Worm (Caenorhabditis elegans): Measurements from ENCODE around the gene C25F9.4.

The C25F9.4 gene

DNA sequence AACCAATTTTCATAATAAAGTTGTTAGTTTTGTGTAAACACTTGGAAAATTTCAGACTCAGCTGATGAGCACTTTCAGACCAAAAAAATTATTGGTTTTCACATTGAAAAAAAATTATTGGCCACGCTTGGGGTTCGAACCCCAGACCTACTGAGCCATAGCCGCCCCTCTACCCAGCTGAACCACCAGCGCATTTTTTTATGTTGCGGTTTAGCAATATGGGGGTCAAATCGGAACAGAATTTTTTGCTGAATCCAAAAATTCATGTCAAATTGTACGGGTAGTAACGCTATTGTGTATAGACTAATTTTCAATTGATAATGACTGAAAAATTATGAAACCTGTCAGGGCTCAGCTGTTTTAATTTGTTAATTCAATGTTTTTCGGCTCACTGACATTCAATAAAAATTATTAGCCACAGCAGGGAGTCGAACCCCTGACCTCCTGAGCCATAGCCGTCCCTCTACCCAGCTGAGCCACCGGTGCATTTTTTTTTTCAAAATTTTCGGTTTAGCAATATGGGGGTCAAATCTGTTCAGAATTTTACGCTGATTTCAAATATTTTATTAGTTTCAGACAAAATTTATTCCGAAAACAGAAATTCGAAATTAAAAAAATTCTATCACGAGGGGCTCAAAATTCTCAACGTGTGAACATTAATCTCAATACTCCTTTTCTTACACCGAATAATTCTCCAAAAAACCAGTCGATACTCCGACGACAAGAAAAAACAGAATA is 19.6 kb downstream of the C25F9.4 start:
- TF ChIP-seq ham-2 (GFP tag; optimal IDR thresholded peaks at IDR 0.05): no peak
- no peak for TF ChIP-seq unc-39 (tag; optimal IDR thresholded peaks at IDR 0.05)
- no peak for TF ChIP-seq flh-1 (GFP tag; optimal IDR thresholded peaks at IDR 0.05)
- TF ChIP-seq M03D4.4 (tag; optimal IDR thresholded peaks at IDR 0.05): no peak
- no peak for TF ChIP-seq bed-3 (GFP tag; optimal IDR thresholded peaks at IDR 0.05)
- TF ChIP-seq sem-2 (GFP tag; optimal IDR thresholded peaks at IDR 0.05): no peak
- TF ChIP-seq ceh-43 (GFP tag; optimal IDR thresholded peaks at IDR 0.05): no peak
- TF ChIP-seq nhr-2 (tag; optimal IDR thresholded peaks at IDR 0.05): no peak
- TF ChIP-seq ceh-39 (tag; optimal IDR thresholded peaks at IDR 0.05): no peak
- no peak for TF ChIP-seq ztf-11 (tag; optimal IDR thresholded peaks at IDR 0.05)
- no peak for TF ChIP-seq cnd-1 (tag; optimal IDR thresholded peaks at IDR 0.05)
- no peak for TF ChIP-seq nhr-237 (tag; optimal IDR thresholded peaks at IDR 0.05)
- no peak for TF ChIP-seq pha-4 (tag; optimal IDR thresholded peaks at IDR 0.05)
- no peak for TF ChIP-seq ces-1 (GFP tag; optimal IDR thresholded peaks at IDR 0.05)
- TF ChIP-seq mab-5 (tag; optimal IDR thresholded peaks at IDR 0.05): no peak
- no peak for TF ChIP-seq ceh-83 (GFP tag; optimal IDR thresholded peaks at IDR 0.05)

DNA sequence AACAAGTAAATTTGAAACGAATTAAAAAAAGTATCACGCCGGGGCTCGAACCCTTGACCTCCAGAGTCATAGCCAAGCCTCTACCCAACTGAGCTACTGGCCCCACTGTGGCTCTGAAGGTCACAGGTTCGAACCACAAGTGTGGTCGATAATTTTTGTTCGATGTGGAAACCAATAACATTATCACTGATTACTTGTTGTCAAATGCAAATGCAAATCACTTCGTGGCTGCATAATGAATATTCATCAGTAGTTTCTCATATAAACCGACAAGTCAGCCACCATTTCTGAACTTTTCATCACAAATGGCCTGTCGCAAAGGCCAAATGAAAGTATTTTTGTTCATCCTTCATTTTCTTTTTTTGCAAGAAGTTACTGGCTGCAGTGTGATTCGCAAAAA is 21.6 kb downstream of the C25F9.4 start, which contains the start of gene C25F9.8:
Gene C25F9.8, plus strand, starts transcription at position 301 of the 400 bp plus-strand sequence.
- TF ChIP-seq sptf-1 (tag; optimal IDR thresholded peaks at IDR 0.05) (no peak), ceh-83 (GFP tag; optimal IDR thresholded peaks at IDR 0.05) (no peak)

DNA sequence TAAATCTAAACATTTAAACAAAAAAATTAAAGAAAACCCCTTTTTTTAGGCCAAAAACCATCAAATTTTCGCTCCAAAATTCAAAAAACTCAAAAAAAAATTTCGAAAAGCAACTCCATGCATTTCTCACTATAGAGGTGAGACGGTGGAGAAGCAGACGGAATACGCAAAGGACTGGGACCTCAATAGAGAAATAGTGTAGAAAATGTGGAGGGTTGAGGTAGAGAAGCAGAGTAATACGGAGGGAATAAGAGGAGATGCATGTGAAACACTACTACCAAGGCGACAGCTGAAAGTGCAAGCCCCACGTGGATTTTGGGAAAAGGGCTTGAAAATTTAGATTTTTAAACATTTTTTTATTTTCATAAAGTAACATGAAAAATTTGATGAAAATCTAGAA is 25.1 kb downstream of the C25F9.4 start:
- TF ChIP-seq elt-1 (tag; optimal IDR thresholded peaks at IDR 0.05; ENCODE audit: borderline replicate concordance, insufficient read depth) (no peak), mep-1 (tag; optimal IDR thresholded peaks at IDR 0.05) (peak; percentile 18), sptf-1 (tag; optimal IDR thresholded peaks at IDR 0.05) (peak; percentile 28), ztf-11 (tag; optimal IDR thresholded peaks at IDR 0.05) (no peak), snpc-4 (tag; optimal IDR thresholded peaks at IDR 0.05) (no peak), pha-4 (tag; optimal IDR thresholded peaks at IDR 0.05) (peak; percentile 15), nhr-12 (tag; optimal IDR thresholded peaks at IDR 0.05) (no peak)

DNA sequence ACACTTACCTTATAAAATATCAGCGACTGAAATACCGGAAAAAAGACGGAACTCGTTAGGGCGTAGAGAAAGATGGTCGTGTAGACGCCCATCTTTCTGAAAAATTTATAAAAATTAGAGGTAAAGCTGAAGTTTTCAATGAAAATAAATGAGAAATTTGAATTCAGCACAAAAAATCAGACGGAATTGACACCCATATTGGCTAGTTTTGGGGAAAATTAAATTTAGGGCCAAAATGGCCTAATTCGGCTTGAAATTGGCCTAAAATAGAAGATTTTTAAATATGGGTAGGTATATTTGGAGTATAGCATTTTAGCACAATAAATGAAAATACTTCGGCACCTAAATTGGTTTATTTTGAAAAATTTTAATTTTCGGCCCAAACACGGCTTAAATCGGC is 26.3 kb downstream of the C25F9.4 start, which contains the start of gene slcr-46.2:
Gene slcr-46.2, minus strand, starts transcription at position 101 of the 400 bp plus-strand sequence.
- no peak for TF ChIP-seq nhr-28 (tag; optimal IDR thresholded peaks at IDR 0.05)
- TF ChIP-seq ham-2 (GFP tag; optimal IDR thresholded peaks at IDR 0.05): no peak
- TF ChIP-seq blmp-1 (tag; optimal IDR thresholded peaks at IDR 0.05): no peak

DNA sequence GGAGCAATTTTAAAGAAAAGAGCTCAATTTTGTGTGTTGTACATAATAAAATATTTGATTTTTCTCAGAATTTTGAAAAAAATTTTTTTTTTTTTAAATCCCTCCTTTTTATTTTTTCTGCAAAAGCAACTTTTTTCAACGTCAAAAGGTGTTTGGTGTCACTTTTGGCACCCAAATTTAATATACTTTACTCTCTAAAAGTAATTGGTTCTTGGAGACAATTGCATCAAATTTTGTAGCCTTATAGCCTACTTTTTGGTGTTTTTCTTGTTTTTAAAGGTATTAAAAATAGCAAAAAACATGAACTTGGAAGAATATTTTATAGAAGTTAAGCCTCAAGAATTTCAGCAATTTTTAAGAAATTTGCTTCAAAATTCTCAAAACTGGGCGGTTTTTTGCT is 35.4 kb downstream of the C25F9.4 start, which contains the start of gene srw-84:
Gene srw-84, plus strand, starts transcription at position 301 of the 400 bp plus-strand sequence.
- TF ChIP-seq ceh-83 (GFP tag; optimal IDR thresholded peaks at IDR 0.05) (no peak), zip-8 (tag; optimal IDR thresholded peaks at IDR 0.05) (no peak), snpc-4 (tag; optimal IDR thresholded peaks at IDR 0.05) (no peak), hlh-1 (tag; optimal IDR thresholded peaks at IDR 0.05) (no peak), ham-2 (GFP tag; optimal IDR thresholded peaks at IDR 0.05) (no peak), ceh-43 (GFP tag; optimal IDR thresholded peaks at IDR 0.05) (no peak), unc-39 (tag; optimal IDR thresholded peaks at IDR 0.05) (no peak), lin-32 (GFP tag; optimal IDR thresholded peaks at IDR 0.05) (no peak), sem-2 (GFP tag; optimal IDR thresholded peaks at IDR 0.05) (no peak)

DNA sequence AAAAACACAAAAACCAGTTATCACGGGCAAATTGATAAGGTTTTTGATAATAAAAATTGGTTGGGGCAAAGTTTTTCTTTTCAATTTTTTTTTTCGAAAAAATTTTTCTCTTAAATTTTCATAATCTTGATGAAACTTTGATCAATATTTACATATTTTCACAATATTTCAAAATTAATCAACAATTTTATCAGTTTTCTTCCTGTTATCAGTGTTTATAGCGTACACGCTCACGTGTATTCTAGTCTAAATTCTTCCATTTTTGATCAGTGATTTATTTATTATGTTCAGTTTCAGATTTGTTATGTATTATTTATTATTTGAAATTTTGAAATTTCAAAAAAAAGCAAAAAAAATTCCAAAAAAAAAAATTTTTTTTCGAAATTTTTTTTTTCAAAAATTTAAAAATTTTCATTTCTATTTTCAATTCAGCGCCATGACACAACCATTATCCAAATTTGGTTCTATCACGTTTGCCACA is 39.3 kb downstream of the C25F9.4 start, which contains the start of gene nceh-1:
Gene nceh-1, plus strand, starts transcription at position 431 of the 481 bp plus-strand sequence.
- TF ChIP-seq hlh-1 (tag; optimal IDR thresholded peaks at IDR 0.05) (no peak), cnd-1 (tag; optimal IDR thresholded peaks at IDR 0.05) (no peak), ceh-39 (tag; optimal IDR thresholded peaks at IDR 0.05) (no peak), lin-13 (tag; optimal IDR thresholded peaks at IDR 0.05) (no peak), tbx-8 (GFP tag; optimal IDR thresholded peaks at IDR 0.05) (no peak), ham-2 (GFP tag; optimal IDR thresholded peaks at IDR 0.05) (no peak), lsy-2 (tag; optimal IDR thresholded peaks at IDR 0.05) (no peak), ztf-11 (tag; optimal IDR thresholded peaks at IDR 0.05) (no peak), snpc-4 (tag; optimal IDR thresholded peaks at IDR 0.05) (no peak), ceh-43 (GFP tag; optimal IDR thresholded peaks at IDR 0.05) (no peak)
